Worm (Caenorhabditis elegans): ENCODE measurements around the gene K01A6.4.

DNA sequence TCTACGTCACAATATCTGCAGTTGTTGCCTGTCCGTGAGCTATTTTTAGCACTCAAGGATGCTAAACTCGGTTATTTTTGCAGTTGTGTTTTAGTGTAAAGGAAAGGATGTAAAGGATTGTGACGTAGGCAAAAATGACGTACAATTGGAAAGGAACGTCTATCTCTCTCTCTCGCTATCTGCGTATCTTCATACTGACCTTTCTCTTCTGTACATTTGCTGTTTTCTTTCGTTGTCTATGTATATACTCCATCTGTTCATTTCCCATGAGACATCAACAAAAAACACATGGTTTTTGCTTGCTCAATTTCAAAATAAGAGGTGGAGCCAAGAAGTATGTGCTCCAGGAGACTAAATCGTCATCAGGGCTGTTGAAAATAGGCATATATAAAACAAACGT, 4.2 kb upstream of the K01A6.4 start:
- TF ChIP-seq dao-5 (tag; optimal IDR thresholded peaks at IDR 0.05) (no peak), him-1 (tag; optimal IDR thresholded peaks at IDR 0.05) (no peak), W03F9.2 (tag; optimal IDR thresholded peaks at IDR 0.05) (no peak)
